Fruit fly (Drosophila melanogaster) Kc167 (cell line): Measurements from ENCODE around the gene Gycalpha99B.

Source experiments
- Myc ChIP-seq: fragments of >200 bp; optimal IDR thresholded peaks from 2 replicates; lab custom pipeline; 2017; ENCODE audit warnings: missing external identifiers
- Sin3A ChIP-seq: fragments of >200 bp; optimal IDR thresholded peaks from 2 replicates; lab custom pipeline; 2018; ENCODE audit warnings: missing external identifiers
- h ChIP-seq: fragments of >200 bp; optimal IDR thresholded peaks from 3 replicates; lab custom pipeline; 2018; ENCODE audit warnings: missing external identifiers
- insv ChIP-seq: fragments of >200 bp; optimal IDR thresholded peaks from 3 replicates; lab custom pipeline; 2018; ENCODE audit warnings: missing external identifiers
- psq ChIP-seq: fragments of >200 bp; optimal IDR thresholded peaks from 2 replicates; lab custom pipeline; 2017; ENCODE audit warnings: missing external identifiers
- ttk ChIP-seq: sonication (Bioruptor generic); optimal IDR thresholded peaks from 2 replicates; lab custom pipeline; 2017; ENCODE audit warnings: missing external identifiers

Gycalpha99B gene

DNA sequence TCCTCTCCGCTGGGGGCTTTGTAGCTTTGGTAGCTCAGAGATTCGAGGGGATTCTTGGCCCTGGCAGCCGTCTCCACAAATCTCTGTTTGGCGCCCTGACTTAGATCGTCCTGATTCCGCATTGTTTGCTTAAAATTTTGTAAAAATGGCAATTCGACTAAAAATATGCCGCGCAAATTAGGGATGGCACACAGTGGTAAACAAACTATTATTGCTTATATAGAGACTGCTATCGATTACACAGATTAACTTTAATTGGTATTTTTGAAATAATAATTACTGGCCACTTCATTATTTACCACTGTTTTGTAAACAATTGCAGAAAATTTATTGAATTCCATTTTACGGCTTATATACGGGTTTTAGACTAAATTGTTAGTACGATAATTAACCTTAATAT is 42.4 kb downstream of the Gycalpha99B start, which contains the start of the genes Naa40 and CG18731:
Gene Naa40 (minus strand): TSS at position 206 of the 400 bp plus-strand sequence.
Gene CG18731 (plus strand): TSS at position 283 of the 400 bp plus-strand sequence.
- TF ChIP-seq Myc (no peak), insv (lab: Kevin White, UChicago) (no peak), h (lab: Kevin White, UChicago) (no peak), ttk (no peak), psq (no peak), Sin3A (no peak)

DNA sequence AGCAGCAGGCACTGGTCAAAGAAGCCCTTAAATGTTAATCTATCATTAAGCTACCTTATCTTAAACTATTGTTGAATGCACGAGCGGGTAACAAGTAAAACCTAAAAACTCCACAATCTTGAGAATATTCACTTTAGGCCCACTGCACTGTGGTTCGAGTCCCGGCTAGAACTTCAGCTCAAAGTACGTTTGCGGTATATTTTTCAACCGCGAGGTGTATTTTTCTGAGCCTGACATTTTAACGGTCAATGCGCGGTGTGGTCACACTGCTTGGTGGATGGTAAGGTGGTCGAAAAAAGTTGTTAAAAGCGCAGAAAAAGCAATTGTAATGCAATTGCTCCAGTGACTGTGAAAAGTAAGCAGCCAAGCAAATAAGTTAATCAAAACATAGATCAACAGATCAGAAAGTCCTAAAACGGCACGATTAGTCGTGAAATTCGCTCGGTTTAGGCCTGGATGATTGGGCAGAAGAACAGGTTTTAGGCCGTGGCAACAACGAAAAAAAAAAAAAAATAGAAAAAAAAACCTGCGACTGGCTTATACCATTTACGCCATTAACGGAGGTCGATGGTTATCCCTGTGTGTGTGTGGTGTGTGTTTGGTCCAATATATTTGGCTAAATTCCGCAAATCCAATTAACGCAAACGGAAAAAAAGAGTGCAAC is 43.4 kb downstream of the Gycalpha99B start, which contains the start of gene Kul:
Gene Kul (plus strand): TSS at position 254 of the 664 bp plus-strand sequence.
- TF ChIP-seq insv (lab: Kevin White, UChicago): no peak
- no peak for TF ChIP-seq psq
- no peak for TF ChIP-seq ttk
- TF ChIP-seq Myc: no peak
- TF ChIP-seq Sin3A: no peak
- no peak for TF ChIP-seq h (lab: Kevin White, UChicago)

DNA sequence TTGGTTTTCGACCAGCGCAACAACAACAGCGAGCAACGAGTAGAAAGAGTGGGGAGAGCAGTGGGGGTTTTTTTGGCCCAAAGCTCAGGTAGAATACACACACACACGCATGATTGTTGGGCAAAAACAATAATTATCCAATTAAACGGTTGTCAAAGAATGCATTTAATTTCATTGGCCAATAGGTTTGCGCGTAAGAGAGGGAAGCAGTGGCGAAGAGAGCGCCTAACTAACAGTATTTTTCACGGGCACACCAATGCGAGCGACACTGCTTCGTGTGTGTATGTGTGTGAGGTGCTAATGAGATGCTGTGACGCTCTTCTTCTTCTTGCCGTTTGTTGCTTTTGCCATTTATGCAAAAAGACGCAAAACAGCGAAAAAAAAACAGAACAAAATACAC is 44.0 kb downstream of the Gycalpha99B start:
- TF ChIP-seq psq (no peak), insv (lab: Kevin White, UChicago) (no peak), Myc (no peak), Sin3A (no peak), ttk (no peak), h (lab: Kevin White, UChicago) (no peak)
